Worm (Caenorhabditis elegans): Measurements from ENCODE around the gene T09A5.14.

DNA sequence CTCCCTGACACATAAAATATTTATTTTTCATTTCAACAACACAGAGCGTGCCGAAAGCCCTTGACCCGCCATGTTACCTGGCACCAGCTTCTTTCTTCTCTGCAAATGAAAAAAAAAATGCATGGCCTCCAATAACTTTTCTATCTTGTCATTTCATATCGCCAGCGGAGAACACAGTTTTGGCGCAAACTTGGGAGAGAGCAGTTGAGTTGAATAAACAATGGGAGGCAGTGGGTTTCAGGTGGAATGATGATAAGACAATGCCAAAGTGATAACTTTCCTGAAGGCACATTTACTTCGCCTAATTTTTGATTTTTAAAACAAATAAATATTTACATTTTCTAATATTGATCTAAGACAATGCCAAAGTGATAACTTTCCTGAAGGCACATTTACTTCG is 30.9 kb upstream of the T09A5.14 start:
- TF ChIP-seq blmp-1 (tag; optimal IDR thresholded peaks at IDR 0.05) (no peak), elt-3 (tag; optimal IDR thresholded peaks at IDR 0.05) (no peak), snpc-4 (tag; optimal IDR thresholded peaks at IDR 0.05) (no peak), unc-39 (tag; optimal IDR thresholded peaks at IDR 0.05) (no peak), nhr-76 (tag; optimal IDR thresholded peaks at IDR 0.05) (no peak), M03D4.4 (tag; optimal IDR thresholded peaks at IDR 0.05) (no peak), lsy-2 (tag; optimal IDR thresholded peaks at IDR 0.05) (no peak)
